Fruit fly (Drosophila melanogaster) whole organism, embryonic: ENCODE measurements around the gene CG8837.
A peak's percentile ranks its signal among the peaks of the same experiment; 100 is the strongest.

Experiments
- BEAF-32 ChIP-seq: fragments of 200-800 bp; sonication (Bioruptor generic); optimal IDR thresholded peaks from 3 replicates; lab custom pipeline; 2017; ENCODE audit warnings: missing biosample characterization, missing genetic modification characterization, mild to moderate bottlenecking, moderate library complexity, missing genetic modification reagents
- Bdp1 ChIP-seq: fragments of 200-800 bp; sonication (Bioruptor generic); optimal IDR thresholded peaks from 3 replicates; lab custom pipeline; 2016; ENCODE audit warnings: missing biosample characterization, missing genetic modification characterization
- Blimp-1 ChIP-seq: fragments of 200-800 bp; sonication (Bioruptor generic); optimal IDR thresholded peaks from 3 replicates; lab custom pipeline; 2018; ENCODE audit warnings: missing biosample characterization, missing genetic modification characterization, mild to moderate bottlenecking, moderate library complexity, missing genetic modification reagents
- BtbVII ChIP-seq: fragments of 200-800 bp; sonication (Bioruptor generic); optimal IDR thresholded peaks from 3 replicates; lab custom pipeline; 2017; ENCODE audit warnings: missing biosample characterization, mild to moderate bottlenecking, missing genetic modification characterization
- CG10431 ChIP-seq: fragments of 200-800 bp; sonication (Bioruptor generic); optimal IDR thresholded peaks from 3 replicates; lab custom pipeline; 2018; ENCODE audit warnings: missing biosample characterization, mild to moderate bottlenecking, missing genetic modification characterization
- CG11560 ChIP-seq: fragments of 200-800 bp; sonication (Bioruptor generic); IDR thresholded peaks from 3 replicates; pipeline ENCODE4 v1.3.6; 2022; ENCODE audit warnings: missing biosample characterization, missing genetic modification characterization
- CG12391 ChIP-seq: fragments of 200-800 bp; sonication (Bioruptor generic); optimal IDR thresholded peaks from 3 replicates; lab custom pipeline; 2018; ENCODE audit warnings: missing biosample characterization, mild to moderate bottlenecking, missing genetic modification characterization, moderate library complexity
- CG12769 ChIP-seq: fragments of 200-800 bp; sonication (Bioruptor generic); optimal IDR thresholded peaks from 2 replicates; lab custom pipeline; 2019; ENCODE audit warnings: missing biosample characterization, mild to moderate bottlenecking, missing genetic modification characterization, moderate library complexity
- CG15514 ChIP-seq: fragments of 200-800 bp; sonication (Bioruptor generic); optimal IDR thresholded peaks from 3 replicates; lab custom pipeline; 2017; ENCODE audit warnings: missing biosample characterization, missing genetic modification characterization, mild to moderate bottlenecking, moderate library complexity, missing genetic modification reagents
- CG17829 ChIP-seq: fragments of 200-800 bp; optimal IDR thresholded peaks from 2 replicates; lab custom pipeline; 2019; ENCODE audit warnings: missing biosample characterization, mild to moderate bottlenecking, missing genetic modification characterization, moderate library complexity
- CG2202 ChIP-seq: fragments of 200-800 bp; sonication (Bioruptor generic); optimal IDR thresholded peaks from 2 replicates; lab custom pipeline; 2018; ENCODE audit warnings: missing biosample characterization, mild to moderate bottlenecking, missing genetic modification characterization
- CG31224 ChIP-seq: fragments of 200-800 bp; sonication (Bioruptor generic); IDR thresholded peaks from 2 replicates; pipeline ENCODE4 v1.3.6; 2022; ENCODE audit warnings: missing biosample characterization, missing genetic modification characterization
- CG6854 ChIP-seq: fragments of 200-800 bp; sonication (Bioruptor generic); optimal IDR thresholded peaks from 3 replicates; lab custom pipeline; 2017; ENCODE audit warnings: missing biosample characterization, mild to moderate bottlenecking, missing genetic modification characterization
- CG7786 ChIP-seq: fragments of 200-800 bp; sonication (Bioruptor generic); optimal IDR thresholded peaks from 2 replicates; lab custom pipeline; 2016; ENCODE audit warnings: missing biosample characterization, missing genetic modification characterization
- CG7839 ChIP-seq: fragments of 200-800 bp; sonication (Bioruptor generic); optimal IDR thresholded peaks from 3 replicates; lab custom pipeline; 2018; ENCODE audit warnings: missing biosample characterization, mild to moderate bottlenecking, missing genetic modification characterization, moderate library complexity
- CG9797 ChIP-seq: fragments of 200-800 bp; sonication (Bioruptor generic); optimal IDR thresholded peaks from 3 replicates; lab custom pipeline; 2018; ENCODE audit warnings: missing biosample characterization, mild to moderate bottlenecking, missing genetic modification characterization
- E2f1 ChIP-seq: fragments of 200-800 bp; sonication (Bioruptor generic); IDR thresholded peaks from 2 replicates; pipeline ENCODE4 v1.3.6; 2022; ENCODE audit warnings: missing biosample characterization, missing genetic modification characterization
- E2f2 ChIP-seq: fragments of 200-800 bp; sonication (Bioruptor generic); IDR thresholded peaks from 2 replicates; pipeline ENCODE4 v1.3.6; 2022; ENCODE audit warnings: missing biosample characterization, missing genetic modification characterization
- Fer1 ChIP-seq: fragments of 200-800 bp; sonication (Bioruptor generic); optimal IDR thresholded peaks from 2 replicates; lab custom pipeline; 2017; ENCODE audit warnings: missing biosample characterization, mild to moderate bottlenecking, missing genetic modification characterization
- GATAe ChIP-seq: fragments of 200-800 bp; sonication (Bioruptor generic); conservative IDR thresholded peaks from 2 replicates; pipeline ENCODE4 v1.3.6; 2022; ENCODE audit warnings: missing biosample characterization, missing genetic modification characterization
- HLH3B ChIP-seq: fragments of 200-800 bp; sonication (Bioruptor generic); IDR thresholded peaks from 2 replicates; pipeline ENCODE4 v1.3.6; 2022; ENCODE audit warnings: missing biosample characterization, missing genetic modification characterization
- Lim3 ChIP-seq: fragments of 200-800 bp; sonication (Bioruptor generic); IDR thresholded peaks from 2 replicates; pipeline ENCODE4 v1.3.6; 2022; ENCODE audit warnings: missing biosample characterization, missing genetic modification characterization
- Meics ChIP-seq: fragments of 200-800 bp; sonication (Bioruptor generic); optimal IDR thresholded peaks from 2 replicates; lab custom pipeline; 2017; ENCODE audit warnings: missing biosample characterization, mild to moderate bottlenecking, missing genetic modification characterization
- Myb ChIP-seq: fragments of 200-800 bp; sonication (Bioruptor generic); optimal IDR thresholded peaks from 2 replicates; lab custom pipeline; 2016; ENCODE audit warnings: missing biosample characterization, missing genetic modification characterization
- NC2β ChIP-seq: fragments of 200-800 bp; sonication (Bioruptor generic); optimal IDR thresholded peaks from 2 replicates; lab custom pipeline; 2016; ENCODE audit warnings: missing biosample characterization, missing genetic modification characterization
- Opbp ChIP-seq: fragments of 200-800 bp; sonication (Bioruptor generic); IDR thresholded peaks from 3 replicates; pipeline ENCODE4 v1.3.6; 2022; ENCODE audit warnings: missing biosample characterization, missing genetic modification characterization; ENCODE audit not compliant: partially characterized antibody
- PHDP ChIP-seq: fragments of 200-800 bp; sonication (Bioruptor generic); optimal IDR thresholded peaks from 3 replicates; lab custom pipeline; 2018; ENCODE audit warnings: missing biosample characterization, mild to moderate bottlenecking, missing genetic modification characterization, moderate library complexity
- Rx ChIP-seq: fragments of 200-800 bp; sonication (Bioruptor generic); IDR thresholded peaks from 2 replicates; pipeline ENCODE4 v1.3.6; 2022; ENCODE audit warnings: missing biosample characterization, missing genetic modification characterization
- Taf1 ChIP-seq: fragments of 200-800 bp; sonication (Bioruptor generic); IDR thresholded peaks from 2 replicates; pipeline ENCODE4 v1.3.6; 2022; ENCODE audit warnings: missing biosample characterization, missing genetic modification characterization
- YL-1 ChIP-seq: fragments of 200-800 bp; sonication (Bioruptor generic); optimal IDR thresholded peaks from 3 replicates; lab custom pipeline; 2017; ENCODE audit warnings: missing biosample characterization, mild to moderate bottlenecking, missing genetic modification characterization
- amos ChIP-seq: fragments of 200-800 bp; sonication (Bioruptor generic); IDR thresholded peaks from 2 replicates; pipeline ENCODE4 v1.3.6; 2022; ENCODE audit warnings: missing biosample characterization, missing genetic modification characterization; ENCODE audit not compliant: partially characterized antibody
- ash1 ChIP-seq: fragments of 200-800 bp; sonication (Bioruptor generic); optimal IDR thresholded peaks from 2 replicates; lab custom pipeline; 2018; ENCODE audit warnings: missing biosample characterization, mild to moderate bottlenecking, missing genetic modification characterization
- bsh ChIP-seq, 2 experiments: fragments of 200-800 bp; sonication (Bioruptor generic); optimal IDR thresholded peaks; 2 replicates each; lab custom pipeline; 2017 to 2018; ENCODE audit warnings: mild to moderate bottlenecking in 2 of 2, missing biosample characterization in 2 of 2, missing genetic modification characterization in 2 of 2, moderate library complexity in 1 of 2
- dysf ChIP-seq: fragments of 200-800 bp; sonication (Bioruptor generic); IDR thresholded peaks from 3 replicates; pipeline ENCODE4 v1.3.6; 2022; ENCODE audit warnings: missing biosample characterization, missing genetic modification characterization
- gcm ChIP-seq: fragments of 200-800 bp; sonication (Bioruptor generic); optimal IDR thresholded peaks from 2 replicates; lab custom pipeline; 2019; ENCODE audit warnings: missing biosample characterization, mild to moderate bottlenecking, missing genetic modification characterization, moderate library complexity
- gsb ChIP-seq: fragments of 200-800 bp; sonication (Bioruptor generic); IDR thresholded peaks from 2 replicates; pipeline ENCODE4 v1.3.6; 2022; ENCODE audit warnings: missing biosample characterization, missing genetic modification characterization
- klu ChIP-seq: fragments of 200-800 bp; sonication (Bioruptor generic); IDR thresholded peaks from 2 replicates; pipeline ENCODE4 v1.3.6; 2022; ENCODE audit warnings: missing biosample characterization, missing genetic modification characterization
- lov ChIP-seq, 2 experiments: fragments of 200-800 bp in 1 of 2; fragments of >200 bp in 1 of 2; sonication (Bioruptor generic) in 1 of 2; IDR thresholded peaks in 1 of 2; optimal IDR thresholded peaks in 1 of 2; 2 replicates in 1 of 2; 3 replicates in 1 of 2; pipeline versions ENCODE4 v1.3.6 to Lab custom; 2017 to 2022; ENCODE audit warnings: missing biosample characterization in 1 of 2, missing genetic modification characterization in 1 of 2
- mam ChIP-seq: fragments of 200-800 bp; sonication (Bioruptor generic); optimal IDR thresholded peaks from 3 replicates; lab custom pipeline; 2016; ENCODE audit warnings: missing biosample characterization, missing genetic modification characterization
- onecut ChIP-seq: fragments of 200-800 bp; sonication (Bioruptor generic); IDR thresholded peaks from 2 replicates; pipeline ENCODE4 v1.3.6; 2022; ENCODE audit warnings: missing biosample characterization, missing genetic modification characterization
- rib ChIP-seq: fragments of 200-800 bp; sonication (Bioruptor generic); IDR thresholded peaks from 2 replicates; pipeline ENCODE4 v1.3.6; 2022; ENCODE audit warnings: missing biosample characterization, missing genetic modification characterization
- run ChIP-seq: fragments of 200-800 bp; sonication (Bioruptor generic); optimal IDR thresholded peaks from 3 replicates; lab custom pipeline; 2018; ENCODE audit warnings: missing biosample characterization, mild to moderate bottlenecking, missing genetic modification characterization
- sob ChIP-seq: fragments of 200-800 bp; sonication (Bioruptor generic); IDR thresholded peaks from 2 replicates; pipeline ENCODE4 v1.3.6; 2022; ENCODE audit warnings: missing biosample characterization, missing genetic modification characterization
- stwl ChIP-seq: fragments of 200-800 bp; sonication (Bioruptor generic); optimal IDR thresholded peaks from 3 replicates; lab custom pipeline; 2018; ENCODE audit warnings: missing biosample characterization, mild to moderate bottlenecking, missing genetic modification characterization, moderate library complexity
- ttk ChIP-seq: fragments of 200-800 bp; sonication (Bioruptor generic); IDR thresholded peaks from 2 replicates; pipeline ENCODE4 v2.1.2; 2022; ENCODE audit warnings: missing biosample characterization, missing genetic modification characterization
- unpg ChIP-seq: fragments of 200-800 bp; sonication (Bioruptor generic); optimal IDR thresholded peaks from 3 replicates; lab custom pipeline; 2018; ENCODE audit warnings: missing biosample characterization, mild to moderate bottlenecking, missing genetic modification characterization, moderate library complexity
- vvl ChIP-seq: fragments of 200-800 bp; sonication (Bioruptor generic); IDR thresholded peaks from 2 replicates; pipeline ENCODE4 v1.3.6; 2022; ENCODE audit warnings: missing biosample characterization, missing genetic modification characterization

Gene CG8837

DNA sequence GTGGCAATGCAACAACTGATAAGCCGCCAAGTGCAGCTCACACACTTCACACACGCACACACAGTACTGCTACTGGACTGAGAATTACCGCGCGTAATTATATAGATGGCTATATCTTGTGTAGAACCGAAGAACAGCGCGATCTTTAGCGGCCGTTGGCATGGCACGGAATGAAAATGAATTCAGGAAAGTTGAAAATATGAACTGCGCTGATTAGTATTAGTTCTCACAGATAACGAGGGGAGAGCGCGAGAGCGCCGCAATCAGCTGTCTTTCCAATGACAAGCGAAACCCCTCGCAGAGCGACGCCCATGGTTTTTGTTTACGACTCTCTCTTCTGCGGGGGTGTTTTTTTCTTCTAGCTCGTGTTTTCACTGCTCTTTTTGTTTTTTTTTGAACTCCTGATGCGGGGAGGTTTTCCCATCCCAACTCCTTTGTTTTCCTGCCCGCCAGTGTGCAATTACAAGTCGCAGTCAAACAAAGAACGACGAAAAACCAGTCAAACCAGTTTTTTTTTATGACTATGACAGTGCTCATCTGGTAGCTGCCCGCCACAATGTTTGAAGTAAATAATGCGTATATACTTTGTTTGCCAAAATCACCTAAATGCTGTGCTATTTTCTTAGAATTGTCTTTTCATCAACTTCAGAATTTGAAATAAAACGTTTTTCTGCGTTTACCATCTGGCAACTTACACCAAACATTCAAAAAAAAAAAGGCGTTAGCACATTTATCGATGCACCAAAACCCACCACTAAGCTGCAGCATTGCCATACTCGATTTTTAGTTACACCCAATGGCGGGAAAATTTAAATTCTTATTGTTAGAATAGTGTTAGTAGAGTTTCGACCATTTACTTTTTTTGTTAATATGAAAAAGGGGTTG, 16.8 kb upstream of the CG8837 start, which contains the start of gene CG9663 (continued):
- TF ChIP-seq HLH3B (peak; percentile 40; the same call in 1 of the 2 replicates), Blimp-1 (GFP tag; lab: Kevin White, UChicago) (peak; percentile 5), CG17829 (tag; lab: Kevin White, UChicago) (peak; percentile 9), Meics (GFP tag; lab: Kevin White, UChicago) (peak; percentile 17), Opbp (GFP tag; lab: Robert Waterston, UW) (0 out of 3 replicates have a peak, but pooled peaks have one; percentile 44), Myb (peak; percentile 99), run (tag; lab: Kevin White, UChicago) (peak; percentile 24), ttk (GFP tag; lab: Robert Waterston, UW) (peak; percentile 55), PHDP (peak; percentile 29), GATAe (GFP tag; lab: Robert Waterston, UW) (peak; percentile 70), CG7839 (tag; lab: Kevin White, UChicago) (peak; percentile 28), klu (GFP tag; lab: Robert Waterston, UW) (no peak; the same call in 1 of the 2 replicates), Bdp1 (no peak), amos (GFP tag; lab: Robert Waterston, UW) (peak; percentile 46; the same call in 1 of the 2 replicates), Rx (no peak; the same call in 1 of the 2 replicates), vvl (peak; percentile 37; the same call in 1 of the 2 replicates), CG6854 (GFP tag; lab: Kevin White, UChicago) (peak; percentile 18), Lim3 (GFP tag; lab: Robert Waterston, UW) (no peak), CG15514 (peak; percentile 35), onecut (GFP tag; lab: Robert Waterston, UW) (peak; percentile 48), ash1 (GFP tag; lab: Kevin White, UChicago) (peak; percentile 13), CG9797 (peak; percentile 78), CG12769 (tag; lab: Kevin White, UChicago) (peak; percentile 71), dysf (GFP tag; lab: Robert Waterston, UW) (no peak), lov (optimal IDR thresholded peaks at IDR 0.05; lab: Kevin White, UChicago) (no peak), lov (GFP tag; IDR thresholded peaks at IDR 0.05; lab: Robert Waterston, UW) (no peak), CG10431 (GFP tag; lab: Kevin White, UChicago) (peak; percentile 51), gsb (GFP tag; lab: Robert Waterston, UW) (no peak), stwl (tag; lab: Kevin White, UChicago) (peak; percentile 95), sob (GFP tag; lab: Robert Waterston, UW) (peak; percentile 62; the same call in 1 of the 2 replicates), YL-1 (GFP tag; lab: Kevin White, UChicago) (peak; percentile 20), CG31224 (GFP tag; lab: Robert Waterston, UW) (peak; percentile 48; the same call in 1 of the 2 replicates), rib (GFP tag; lab: Robert Waterston, UW) (peak; percentile 46; the same call in 1 of the 2 replicates), E2f2 (GFP tag; lab: Robert Waterston, UW) (peak; percentile 97), NC2β (GFP tag; lab: Kevin White, UChicago) (peak; percentile 12), Fer1 (GFP tag; lab: Kevin White, UChicago) (peak; percentile 60), gcm (peak; percentile 53), E2f1 (GFP tag; lab: Robert Waterston, UW) (peak; percentile 33; the same call in 1 of the 2 replicates), CG12391 (peak; percentile 27), Taf1 (GFP tag; lab: Robert Waterston, UW) (0 out of 2 replicates have a peak, but pooled peaks have one; percentile 30), mam (GFP tag; lab: Kevin White, UChicago) (no peak), BEAF-32 (GFP tag; lab: Kevin White, UChicago) (peak; percentile 53), unpg (GFP tag; lab: Kevin White, UChicago) (peak; percentile 36), CG2202 (tag; lab: Kevin White, UChicago) (no peak), CG7786 (GFP tag; lab: Kevin White, UChicago) (peak; percentile 26), BtbVII (peak; percentile 47), bsh (GFP tag; optimal IDR thresholded peaks at IDR 0.05; lab: Kevin White, UChicago) (peak; percentile 18 to 85), CG11560 (tag; lab: Robert Waterston, UW) (peak; percentile 92)
